Worm (Caenorhabditis elegans): ENCODE results near the gene srx-137.

Gene srx-137

DNA sequence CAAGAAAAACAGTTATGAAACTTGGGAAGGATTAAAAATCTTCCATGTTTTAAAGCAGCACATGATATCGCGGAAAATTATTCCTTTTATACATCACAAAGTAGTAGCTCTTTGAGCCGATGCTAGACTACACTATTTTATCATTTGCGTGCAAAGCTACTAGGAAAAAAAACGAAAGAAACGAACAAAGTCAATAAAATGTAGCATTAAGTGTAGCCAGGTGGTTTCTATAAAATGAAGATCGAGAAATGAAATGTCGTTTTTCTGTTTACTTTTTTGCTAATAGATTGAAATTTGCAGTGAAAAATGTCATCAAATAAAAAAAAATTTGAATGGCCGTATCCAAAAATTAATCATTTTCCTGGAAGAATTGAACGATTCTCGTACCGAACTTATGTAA, 10.3 kb downstream of the srx-137 start, which contains the start of gene cpt-5:
Gene cpt-5, plus strand, starts transcription at position 301 of the 400 bp plus-strand sequence.
- TF ChIP-seq mls-2 (tag; optimal IDR thresholded peaks at IDR 0.05) (no peak), nhr-2 (tag; optimal IDR thresholded peaks at IDR 0.05) (no peak), nhr-28 (tag; optimal IDR thresholded peaks at IDR 0.05) (no peak), cnd-1 (tag; optimal IDR thresholded peaks at IDR 0.05) (no peak), blmp-1 (tag; optimal IDR thresholded peaks at IDR 0.05) (no peak), M03D4.4 (tag; optimal IDR thresholded peaks at IDR 0.05) (no peak), snpc-4 (tag; optimal IDR thresholded peaks at IDR 0.05) (no peak), lsy-2 (tag; optimal IDR thresholded peaks at IDR 0.05) (no peak), flh-1 (GFP tag; optimal IDR thresholded peaks at IDR 0.05) (no peak), pha-4 (tag; optimal IDR thresholded peaks at IDR 0.05) (no peak), mab-5 (tag; optimal IDR thresholded peaks at IDR 0.05) (no peak), nhr-237 (tag; optimal IDR thresholded peaks at IDR 0.05) (no peak)

DNA sequence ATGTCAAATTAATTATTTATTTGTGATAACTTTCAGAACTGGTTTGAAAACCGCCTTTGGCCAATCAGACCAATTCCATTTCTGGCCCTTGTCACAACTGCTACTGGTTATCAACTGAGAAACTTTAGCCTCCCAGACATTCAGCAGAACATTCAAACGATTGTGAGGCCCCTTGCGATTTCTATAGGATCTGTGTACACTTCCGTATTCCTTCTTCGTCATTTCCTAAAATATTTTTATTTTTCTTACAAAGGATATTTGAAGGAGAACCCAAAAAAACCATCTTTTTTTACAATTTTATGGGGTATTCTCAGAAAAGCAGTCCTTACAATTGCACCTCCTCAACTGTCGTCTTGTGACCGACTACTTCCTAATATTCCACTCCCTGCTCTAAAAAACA, 10.7 kb downstream of the srx-137 start:
- no peak for TF ChIP-seq drap-1 (GFP tag; optimal IDR thresholded peaks at IDR 0.05)
- TF ChIP-seq unc-120 (tag; optimal IDR thresholded peaks at IDR 0.05; ENCODE audit: poor library complexity, severe bottlenecking): no peak
- no peak for TF ChIP-seq ztf-11 (tag; optimal IDR thresholded peaks at IDR 0.05)
- TF ChIP-seq nhr-2 (tag; optimal IDR thresholded peaks at IDR 0.05): no peak
- no peak for TF ChIP-seq zip-8 (tag; optimal IDR thresholded peaks at IDR 0.05)
- TF ChIP-seq nhr-28 (tag; optimal IDR thresholded peaks at IDR 0.05): no peak
- no peak for TF ChIP-seq snpc-4 (tag; optimal IDR thresholded peaks at IDR 0.05)
- TF ChIP-seq lsy-2 (tag; optimal IDR thresholded peaks at IDR 0.05): no peak
- no peak for TF ChIP-seq tbx-8 (GFP tag; optimal IDR thresholded peaks at IDR 0.05)
- no peak for TF ChIP-seq blmp-1 (tag; optimal IDR thresholded peaks at IDR 0.05)
- TF ChIP-seq sptf-1 (tag; optimal IDR thresholded peaks at IDR 0.05): no peak
- TF ChIP-seq unc-39 (tag; optimal IDR thresholded peaks at IDR 0.05): no peak
- no peak for TF ChIP-seq cnd-1 (tag; optimal IDR thresholded peaks at IDR 0.05)
- TF ChIP-seq ceh-39 (tag; optimal IDR thresholded peaks at IDR 0.05): no peak
- TF ChIP-seq mep-1 (tag; optimal IDR thresholded peaks at IDR 0.05): no peak
- TF ChIP-seq mls-2 (tag; optimal IDR thresholded peaks at IDR 0.05): no peak
- no peak for TF ChIP-seq unc-62 (GFP tag; optimal IDR thresholded peaks at IDR 0.05)

DNA sequence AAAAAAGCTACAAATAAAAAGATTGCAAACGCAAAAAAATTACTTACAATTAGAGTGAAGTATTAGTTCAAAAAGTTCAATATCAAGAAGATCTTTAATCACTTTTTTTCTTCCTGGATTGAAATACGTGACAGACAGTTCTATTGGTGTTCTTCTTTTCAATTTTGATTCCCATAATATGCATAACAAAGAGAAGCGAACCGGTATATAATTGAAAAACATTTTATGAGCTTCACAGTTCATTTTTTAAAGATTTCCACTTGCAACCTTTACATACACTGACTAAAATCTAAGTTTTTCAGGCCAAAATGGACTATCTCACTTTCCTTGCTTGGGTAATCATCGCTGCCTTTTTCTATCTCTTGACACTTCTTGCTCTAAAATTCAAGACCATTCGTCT, 13.9 kb downstream of the srx-137 start, which contains the start of gene T22G5.1:
Gene T22G5.1, plus strand, starts transcription at position 301 of the 400 bp plus-strand sequence.
- TF ChIP-seq blmp-1 (tag; optimal IDR thresholded peaks at IDR 0.05) (no peak), sptf-1 (tag; optimal IDR thresholded peaks at IDR 0.05) (no peak), nhr-76 (tag; optimal IDR thresholded peaks at IDR 0.05) (no peak), nhr-237 (tag; optimal IDR thresholded peaks at IDR 0.05) (no peak), ceh-43 (GFP tag; optimal IDR thresholded peaks at IDR 0.05) (no peak), elt-1 (tag; optimal IDR thresholded peaks at IDR 0.05; ENCODE audit: borderline replicate concordance, insufficient read depth) (no peak), unc-62 (GFP tag; optimal IDR thresholded peaks at IDR 0.05) (no peak), ham-2 (GFP tag; optimal IDR thresholded peaks at IDR 0.05) (no peak), bed-3 (GFP tag; optimal IDR thresholded peaks at IDR 0.05) (no peak), nhr-28 (tag; optimal IDR thresholded peaks at IDR 0.05) (no peak), sem-2 (GFP tag; optimal IDR thresholded peaks at IDR 0.05) (no peak), pha-4 (tag; optimal IDR thresholded peaks at IDR 0.05) (no peak), ztf-11 (tag; optimal IDR thresholded peaks at IDR 0.05) (no peak)

DNA sequence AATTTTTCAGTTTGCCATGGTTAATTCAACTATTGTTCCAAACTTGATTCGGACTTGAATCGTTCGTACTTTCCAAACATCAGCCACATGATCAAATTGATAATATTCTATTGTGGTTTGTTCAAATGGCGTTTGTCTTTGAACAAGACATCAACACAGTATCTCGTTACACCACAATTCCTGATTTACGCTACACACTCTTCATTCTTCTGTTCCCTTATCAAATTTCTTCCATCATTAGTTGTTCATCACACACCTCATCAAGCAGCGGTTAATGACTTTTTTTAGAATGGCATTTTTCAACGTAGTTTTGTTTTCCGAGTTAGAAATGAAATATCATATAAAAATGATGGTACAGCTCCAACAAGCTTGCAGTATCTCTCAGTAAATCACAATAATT, 15.6 kb downstream of the srx-137 start:
- no peak for TF ChIP-seq mls-2 (tag; optimal IDR thresholded peaks at IDR 0.05)
- no peak for TF ChIP-seq ceh-39 (tag; optimal IDR thresholded peaks at IDR 0.05)
- TF ChIP-seq bed-3 (GFP tag; optimal IDR thresholded peaks at IDR 0.05): no peak
- no peak for TF ChIP-seq zip-8 (tag; optimal IDR thresholded peaks at IDR 0.05)
- TF ChIP-seq nhr-237 (tag; optimal IDR thresholded peaks at IDR 0.05): no peak
- no peak for TF ChIP-seq unc-39 (tag; optimal IDR thresholded peaks at IDR 0.05)
- no peak for TF ChIP-seq nhr-28 (tag; optimal IDR thresholded peaks at IDR 0.05)
- TF ChIP-seq sem-2 (GFP tag; optimal IDR thresholded peaks at IDR 0.05): no peak
- TF ChIP-seq unc-120 (tag; optimal IDR thresholded peaks at IDR 0.05; ENCODE audit: poor library complexity, severe bottlenecking): no peak
- TF ChIP-seq snpc-4 (tag; optimal IDR thresholded peaks at IDR 0.05): no peak
- TF ChIP-seq nhr-2 (tag; optimal IDR thresholded peaks at IDR 0.05): no peak
- TF ChIP-seq nhr-12 (tag; optimal IDR thresholded peaks at IDR 0.05): no peak
- no peak for TF ChIP-seq pha-4 (tag; optimal IDR thresholded peaks at IDR 0.05)
- TF ChIP-seq elt-3 (tag; optimal IDR thresholded peaks at IDR 0.05): no peak

DNA sequence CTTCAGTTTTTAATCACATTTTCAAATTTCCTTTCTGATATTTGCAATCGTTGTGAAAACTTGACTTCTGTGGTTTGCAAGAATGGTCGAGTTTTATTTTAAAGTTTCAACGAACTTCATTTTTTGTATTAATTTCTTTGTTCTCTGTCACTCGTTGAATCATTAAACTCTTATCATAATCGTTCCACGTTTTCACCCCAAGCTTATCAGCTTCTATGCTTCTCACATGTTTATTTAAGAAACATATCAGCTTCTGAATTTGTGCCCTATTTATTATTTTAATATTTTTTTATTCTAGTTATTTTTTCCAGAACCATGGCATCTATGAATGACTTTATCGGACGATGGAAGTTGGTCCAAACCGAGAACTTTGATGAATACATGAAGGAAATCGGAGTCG, 16.6 kb downstream of the srx-137 start, which contains the start of gene lbp-7:
Gene lbp-7, plus strand, starts transcription at position 312 of the 400 bp plus-strand sequence.
- TF ChIP-seq nhr-2 (tag; optimal IDR thresholded peaks at IDR 0.05): no peak
- no peak for TF ChIP-seq ham-2 (GFP tag; optimal IDR thresholded peaks at IDR 0.05)
- no peak for TF ChIP-seq nhr-237 (tag; optimal IDR thresholded peaks at IDR 0.05)
- TF ChIP-seq ceh-39 (tag; optimal IDR thresholded peaks at IDR 0.05): no peak
- no peak for TF ChIP-seq lin-13 (tag; optimal IDR thresholded peaks at IDR 0.05)
- TF ChIP-seq ces-1 (GFP tag; optimal IDR thresholded peaks at IDR 0.05): no peak
- no peak for TF ChIP-seq blmp-1 (tag; optimal IDR thresholded peaks at IDR 0.05)
- no peak for TF ChIP-seq unc-62 (GFP tag; optimal IDR thresholded peaks at IDR 0.05)
- TF ChIP-seq unc-39 (tag; optimal IDR thresholded peaks at IDR 0.05): no peak
- no peak for TF ChIP-seq mep-1 (tag; optimal IDR thresholded peaks at IDR 0.05)
- no peak for TF ChIP-seq nhr-12 (tag; optimal IDR thresholded peaks at IDR 0.05)
- TF ChIP-seq ceh-83 (GFP tag; optimal IDR thresholded peaks at IDR 0.05): no peak
- no peak for TF ChIP-seq tbx-8 (GFP tag; optimal IDR thresholded peaks at IDR 0.05)
- no peak for TF ChIP-seq elt-1 (tag; optimal IDR thresholded peaks at IDR 0.05; ENCODE audit: borderline replicate concordance, insufficient read depth)
- TF ChIP-seq nhr-28 (tag; optimal IDR thresholded peaks at IDR 0.05): no peak

Measured in whole organism, mixed stage, embryonic.